Fruit fly (Drosophila melanogaster): ENCODE data around the gene CG3434.
A peak's percentile ranks its signal among the peaks of the same experiment; 100 is the strongest.

The CG3434 gene

dm6 chr3L:9468261-9468890, 7.8 kb upstream of the CG3434 start:
- TF ChIP-seq CG13204 (GFP tag; optimal IDR thresholded peaks at IDR 0.05) (no peak), CG8159 (tag; optimal IDR thresholded peaks at IDR 0.05) (peak; percentile 18), CG14655 (GFP tag; optimal IDR thresholded peaks at IDR 0.05) (no peak), rn (GFP tag; IDR thresholded peaks at IDR 0.05) (no peak), CG15710 (tag; optimal IDR thresholded peaks at IDR 0.05) (no peak), Ets98B (GFP tag; IDR thresholded peaks at IDR 0.05) (no peak), CG4496 (GFP tag; IDR thresholded peaks at IDR 0.05) (no peak), CG17806 (tag; optimal IDR thresholded peaks at IDR 0.05) (no peak), Pif1B (GFP tag; optimal IDR thresholded peaks at IDR 0.05) (no peak), EcR (GFP tag; optimal IDR thresholded peaks at IDR 0.05) (no peak), CG34367 (tag; optimal IDR thresholded peaks at IDR 0.05) (no peak), D1 (tag; optimal IDR thresholded peaks at IDR 0.05) (no peak), fd96Ca (GFP tag; IDR thresholded peaks at IDR 0.05) (no peak), CG12605 (GFP tag; IDR thresholded peaks at IDR 0.05) (no peak), CG9948 (tag; optimal IDR thresholded peaks at IDR 0.05) (peak; percentile 10), Snoo (tag; optimal IDR thresholded peaks at IDR 0.05) (no peak), CG32121 (GFP tag; IDR thresholded peaks at IDR 0.05) (no peak), CG10348 (GFP tag; IDR thresholded peaks at IDR 0.05) (no peak), Pif1A (GFP tag; optimal IDR thresholded peaks at IDR 0.05) (peak; percentile 27), CG8301 (tag; optimal IDR thresholded peaks at IDR 0.05) (no peak), gl (tag; optimal IDR thresholded peaks at IDR 0.05) (no peak)

dm6 chr3L:9467763-9468206, 7.2 kb upstream of the CG3434 start:
- peak; percentile 69 for TF ChIP-seq fd96Ca (GFP tag; IDR thresholded peaks at IDR 0.05)
- TF ChIP-seq CG12605 (GFP tag; IDR thresholded peaks at IDR 0.05): peak; percentile 72; the same call in 1 of the 2 replicates
- TF ChIP-seq Pif1B (GFP tag; optimal IDR thresholded peaks at IDR 0.05): no peak
- peak; percentile 59 for TF ChIP-seq Pif1A (GFP tag; optimal IDR thresholded peaks at IDR 0.05)
- TF ChIP-seq CG14655 (GFP tag; optimal IDR thresholded peaks at IDR 0.05): no peak
- TF ChIP-seq EcR (GFP tag; optimal IDR thresholded peaks at IDR 0.05): no peak
- peak; percentile 57 for TF ChIP-seq CG13204 (GFP tag; optimal IDR thresholded peaks at IDR 0.05)
- peak; percentile 12 for TF ChIP-seq Snoo (tag; optimal IDR thresholded peaks at IDR 0.05)
- TF ChIP-seq CG32121 (GFP tag; IDR thresholded peaks at IDR 0.05): peak; percentile 43; the same call in 1 of the 2 replicates
- peak; percentile 35 for TF ChIP-seq CG15710 (tag; optimal IDR thresholded peaks at IDR 0.05)
- no peak for TF ChIP-seq D1 (tag; optimal IDR thresholded peaks at IDR 0.05)
- TF ChIP-seq CG8159 (tag; optimal IDR thresholded peaks at IDR 0.05): no peak
- TF ChIP-seq CG34367 (tag; optimal IDR thresholded peaks at IDR 0.05): peak; percentile 26
- TF ChIP-seq CG4496 (GFP tag; IDR thresholded peaks at IDR 0.05): peak; percentile 75
- no peak for TF ChIP-seq CG17806 (tag; optimal IDR thresholded peaks at IDR 0.05)
- no peak for TF ChIP-seq CG9948 (tag; optimal IDR thresholded peaks at IDR 0.05)
- TF ChIP-seq gl (tag; optimal IDR thresholded peaks at IDR 0.05): peak; percentile 64
- peak; percentile 80 for TF ChIP-seq Ets98B (GFP tag; IDR thresholded peaks at IDR 0.05)
- TF ChIP-seq CG8301 (tag; optimal IDR thresholded peaks at IDR 0.05): no peak
- TF ChIP-seq CG10348 (GFP tag; IDR thresholded peaks at IDR 0.05): no peak
- TF ChIP-seq rn (GFP tag; IDR thresholded peaks at IDR 0.05): no peak

dm6 chr3L:9467267-9467666, 6.7 kb upstream of the CG3434 start:
- TF ChIP-seq Snoo (tag; optimal IDR thresholded peaks at IDR 0.05) (no peak), CG12605 (GFP tag; IDR thresholded peaks at IDR 0.05) (no peak), Pif1A (GFP tag; optimal IDR thresholded peaks at IDR 0.05) (no peak)

- TF ChIP-seq CG17806 (tag; optimal IDR thresholded peaks at IDR 0.05) (peak; percentile 26), CG4496 (GFP tag; IDR thresholded peaks at IDR 0.05) (no peak), CG8159 (tag; optimal IDR thresholded peaks at IDR 0.05) (peak; percentile 50), CG12605 (GFP tag; IDR thresholded peaks at IDR 0.05) (no peak), CG8301 (tag; optimal IDR thresholded peaks at IDR 0.05) (peak; percentile 1), Pif1B (GFP tag; optimal IDR thresholded peaks at IDR 0.05) (no peak), CG9948 (tag; optimal IDR thresholded peaks at IDR 0.05) (peak; percentile 34), CG10348 (GFP tag; IDR thresholded peaks at IDR 0.05) (no peak), CG15710 (tag; optimal IDR thresholded peaks at IDR 0.05) (peak; percentile 7), CG34367 (tag; optimal IDR thresholded peaks at IDR 0.05) (no peak), CG14655 (GFP tag; optimal IDR thresholded peaks at IDR 0.05) (peak; percentile 41)
Observed at dm6 chr3L:9466595-9466994, 6.0 kb upstream of the CG3434 start.

dm6 chr3L:9465652-9466244, 5.1 kb upstream of the CG3434 start:
- TF ChIP-seq CG12605 (GFP tag; IDR thresholded peaks at IDR 0.05) (no peak), CG13204 (GFP tag; optimal IDR thresholded peaks at IDR 0.05) (no peak), Ets98B (GFP tag; IDR thresholded peaks at IDR 0.05) (no peak), CG34367 (tag; optimal IDR thresholded peaks at IDR 0.05) (no peak), CG4496 (GFP tag; IDR thresholded peaks at IDR 0.05) (no peak), EcR (GFP tag; optimal IDR thresholded peaks at IDR 0.05) (no peak), fd96Ca (GFP tag; IDR thresholded peaks at IDR 0.05) (no peak), CG9948 (tag; optimal IDR thresholded peaks at IDR 0.05) (no peak), CG15710 (tag; optimal IDR thresholded peaks at IDR 0.05) (no peak), CG8159 (tag; optimal IDR thresholded peaks at IDR 0.05) (no peak), CG14655 (GFP tag; optimal IDR thresholded peaks at IDR 0.05) (no peak), CG8301 (tag; optimal IDR thresholded peaks at IDR 0.05) (no peak), CG10348 (GFP tag; IDR thresholded peaks at IDR 0.05) (no peak)

dm6 chr3L:9462794-9463193, 2.2 kb upstream of the CG3434 start:
- TF ChIP-seq CG14655 (GFP tag; optimal IDR thresholded peaks at IDR 0.05) (no peak), CG34367 (tag; optimal IDR thresholded peaks at IDR 0.05) (peak; percentile 54), EcR (GFP tag; optimal IDR thresholded peaks at IDR 0.05) (peak; percentile 21), gl (tag; optimal IDR thresholded peaks at IDR 0.05) (peak; percentile 82), CG15710 (tag; optimal IDR thresholded peaks at IDR 0.05) (peak; percentile 42), CG8159 (tag; optimal IDR thresholded peaks at IDR 0.05) (peak; percentile 41), CG9948 (tag; optimal IDR thresholded peaks at IDR 0.05) (peak; percentile 6), Snoo (tag; optimal IDR thresholded peaks at IDR 0.05) (no peak), CG13204 (GFP tag; optimal IDR thresholded peaks at IDR 0.05) (peak; percentile 91), Ets98B (GFP tag; IDR thresholded peaks at IDR 0.05) (no peak), CG17806 (tag; optimal IDR thresholded peaks at IDR 0.05) (peak; percentile 46), Pif1A (GFP tag; optimal IDR thresholded peaks at IDR 0.05) (peak; percentile 17), CG8301 (tag; optimal IDR thresholded peaks at IDR 0.05) (no peak), fd96Ca (GFP tag; IDR thresholded peaks at IDR 0.05) (0 out of 3 replicates have a peak, but pooled peaks have one; percentile 13), CG12605 (GFP tag; IDR thresholded peaks at IDR 0.05) (peak; percentile 58; the same call in 1 of the 2 replicates), CG4496 (GFP tag; IDR thresholded peaks at IDR 0.05) (0 out of 3 replicates have a peak, but pooled peaks have one; percentile 10), CG10348 (GFP tag; IDR thresholded peaks at IDR 0.05) (no peak), D1 (tag; optimal IDR thresholded peaks at IDR 0.05) (no peak), CG32121 (GFP tag; IDR thresholded peaks at IDR 0.05) (no peak)

All from whole organism, pupa.